Fruit fly (Drosophila melanogaster) whole organism, embryonic: ENCODE measurements around the gene rno.

Experiments used
- CG1024 ChIP-seq: fragments of 200-800 bp; sonication (Bioruptor generic); IDR thresholded peaks from 2 replicates; pipeline ENCODE4 v1.3.6; 2022; ENCODE audit warnings: missing biosample characterization, missing genetic modification characterization
- CG11398 ChIP-seq: fragments of 200-800 bp; sonication (Bioruptor generic); optimal IDR thresholded peaks from 2 replicates; lab custom pipeline; 2016; ENCODE audit warnings: missing biosample characterization, missing genetic modification characterization
- CG11560 ChIP-seq: fragments of 200-800 bp; sonication (Bioruptor generic); IDR thresholded peaks from 3 replicates; pipeline ENCODE4 v1.3.6; 2022; ENCODE audit warnings: missing biosample characterization, missing genetic modification characterization
- CG11695 ChIP-seq: fragments of 200-800 bp; sonication (Bioruptor generic); IDR thresholded peaks from 3 replicates; pipeline ENCODE4 v1.3.6; 2022; ENCODE audit warnings: missing biosample characterization, missing genetic modification characterization
- CG12769 ChIP-seq: fragments of 200-800 bp; sonication (Bioruptor generic); optimal IDR thresholded peaks from 2 replicates; lab custom pipeline; 2019; ENCODE audit warnings: missing biosample characterization, mild to moderate bottlenecking, missing genetic modification characterization, moderate library complexity
- CG12942 ChIP-seq: fragments of 200-800 bp; sonication (Bioruptor generic); optimal IDR thresholded peaks from 3 replicates; lab custom pipeline; 2016; ENCODE audit warnings: missing biosample characterization, missing genetic modification characterization
- CG13894 ChIP-seq: fragments of 200-800 bp; sonication (Bioruptor generic); optimal IDR thresholded peaks from 3 replicates; lab custom pipeline; 2018; ENCODE audit warnings: missing biosample characterization, mild to moderate bottlenecking, missing genetic modification characterization, moderate library complexity
- CG1529 ChIP-seq: fragments of 200-800 bp; sonication (Bioruptor generic); optimal IDR thresholded peaks from 3 replicates; lab custom pipeline; 2018; ENCODE audit warnings: missing biosample characterization, missing genetic modification characterization
- CG15601 ChIP-seq: fragments of 200-800 bp; sonication (Bioruptor generic); optimal IDR thresholded peaks from 3 replicates; lab custom pipeline; 2019; ENCODE audit warnings: missing biosample characterization, mild to moderate bottlenecking, missing genetic modification characterization, moderate library complexity
- CG1603 ChIP-seq: fragments of 200-800 bp; sonication (Bioruptor generic); optimal IDR thresholded peaks from 2 replicates; lab custom pipeline; 2019; ENCODE audit warnings: missing biosample characterization, mild to moderate bottlenecking, missing genetic modification characterization, moderate library complexity
- CG17568 ChIP-seq: fragments of 200-800 bp; sonication (Bioruptor generic); optimal IDR thresholded peaks from 2 replicates; lab custom pipeline; 2018; ENCODE audit warnings: missing biosample characterization, mild to moderate bottlenecking, missing genetic modification characterization, moderate library complexity
- CG17912 ChIP-seq: fragments of 200-800 bp; sonication (Bioruptor generic); optimal IDR thresholded peaks from 2 replicates; lab custom pipeline; 2018; ENCODE audit warnings: missing biosample characterization, mild to moderate bottlenecking, missing genetic modification characterization
- CG1832 ChIP-seq: fragments of 200-800 bp; sonication (Bioruptor generic); optimal IDR thresholded peaks from 2 replicates; lab custom pipeline; 2017; ENCODE audit warnings: missing biosample characterization, mild to moderate bottlenecking, missing genetic modification characterization, inconsistent platforms
- CG5245 ChIP-seq: fragments of 200-800 bp; sonication (Bioruptor generic); optimal IDR thresholded peaks from 3 replicates; lab custom pipeline; 2016; ENCODE audit warnings: missing biosample characterization, missing genetic modification characterization
- CG6654 ChIP-seq: fragments of 200-800 bp; sonication (Bioruptor generic); optimal IDR thresholded peaks from 2 replicates; lab custom pipeline; 2017; ENCODE audit warnings: missing biosample characterization, mild to moderate bottlenecking, missing genetic modification characterization
- CG6765 ChIP-seq: fragments of 200-800 bp; sonication (Bioruptor generic); optimal IDR thresholded peaks from 3 replicates; lab custom pipeline; 2017; ENCODE audit warnings: missing biosample characterization, mild to moderate bottlenecking, missing genetic modification characterization
- CG8359 ChIP-seq: fragments of 200-800 bp; sonication (Bioruptor generic); optimal IDR thresholded peaks from 2 replicates; lab custom pipeline; 2017; ENCODE audit warnings: missing biosample characterization, mild to moderate bottlenecking, missing genetic modification characterization, borderline replicate concordance
- CG8944 ChIP-seq: fragments of 200-800 bp; sonication (Bioruptor generic); optimal IDR thresholded peaks from 3 replicates; lab custom pipeline; 2016; ENCODE audit warnings: missing biosample characterization, missing genetic modification characterization
- CG9609 ChIP-seq: fragments of 200-800 bp; sonication (Bioruptor generic); optimal IDR thresholded peaks from 3 replicates; lab custom pipeline; 2016; ENCODE audit warnings: missing biosample characterization, missing genetic modification characterization
- CoRest ChIP-seq: fragments of 200-800 bp; sonication (Bioruptor generic); optimal IDR thresholded peaks from 3 replicates; lab custom pipeline; 2018; ENCODE audit warnings: missing biosample characterization, mild to moderate bottlenecking, missing genetic modification characterization, moderate library complexity
- D19B ChIP-seq: fragments of 200-800 bp; sonication (Bioruptor generic); optimal IDR thresholded peaks from 2 replicates; lab custom pipeline; 2017; ENCODE audit warnings: missing biosample characterization, mild to moderate bottlenecking, missing genetic modification characterization
- Drgx ChIP-seq: fragments of 200-800 bp; sonication (Bioruptor generic); IDR thresholded peaks from 2 replicates; pipeline ENCODE4 v1.3.6; 2022; ENCODE audit warnings: missing biosample characterization, missing genetic modification characterization
- Gug ChIP-seq: fragments of 200-800 bp; sonication (Bioruptor generic); IDR thresholded peaks from 4 replicates; pipeline ENCODE4 v1.3.6; 2022; ENCODE audit warnings: missing biosample characterization, missing genetic modification characterization
- H15 ChIP-seq: fragments of 200-800 bp; sonication (Bioruptor generic); IDR thresholded peaks from 3 replicates; pipeline ENCODE4 v1.3.6; 2022; ENCODE audit warnings: missing biosample characterization, missing genetic modification characterization
- HLH54F ChIP-seq: fragments of 200-800 bp; sonication (Bioruptor generic); optimal IDR thresholded peaks from 3 replicates; lab custom pipeline; 2016; ENCODE audit warnings: missing biosample characterization, missing genetic modification characterization
- Hand ChIP-seq: fragments of 200-800 bp; sonication (Bioruptor generic); optimal IDR thresholded peaks from 2 replicates; lab custom pipeline; 2017; ENCODE audit warnings: mild to moderate bottlenecking, missing biosample characterization, missing genetic modification reagents, missing genetic modification characterization
- Mad ChIP-seq: fragments of 200-800 bp; sonication (Bioruptor generic); optimal IDR thresholded peaks from 2 replicates; lab custom pipeline; 2016; ENCODE audit warnings: missing biosample characterization, missing genetic modification characterization
- Stat92E ChIP-seq, 3 experiments: fragments of >200 bp in 2 of 3; fragments of 200-800 bp in 1 of 3; sonication (Bioruptor generic) in 1 of 3; optimal IDR thresholded peaks; 2 replicates each; lab custom pipeline; 2017 to 2019; ENCODE audit warnings: missing biosample characterization in 3 of 3, missing genetic modification characterization in 3 of 3, mild to moderate bottlenecking in 1 of 3, moderate library complexity in 1 of 3
- Vsx1 ChIP-seq: fragments of 200-800 bp; sonication (Bioruptor generic); optimal IDR thresholded peaks from 2 replicates; lab custom pipeline; 2017; ENCODE audit warnings: missing biosample characterization, mild to moderate bottlenecking, missing genetic modification characterization, missing genetic modification reagents
- ab ChIP-seq: fragments of 200-800 bp; sonication (Bioruptor generic); optimal IDR thresholded peaks from 2 replicates; lab custom pipeline; 2016; ENCODE audit warnings: missing biosample characterization, missing genetic modification characterization
- al ChIP-seq: fragments of 200-800 bp; sonication (Bioruptor generic); IDR thresholded peaks from 2 replicates; pipeline ENCODE4 v1.3.6; 2022; ENCODE audit warnings: missing biosample characterization, missing genetic modification characterization
- az2 ChIP-seq: fragments of 200-800 bp; sonication (Bioruptor generic); optimal IDR thresholded peaks from 3 replicates; lab custom pipeline; 2016; ENCODE audit warnings: missing biosample characterization, missing genetic modification characterization
- bab2 ChIP-seq: fragments of 200-800 bp; sonication (Bioruptor generic); optimal IDR thresholded peaks from 2 replicates; lab custom pipeline; 2016; ENCODE audit warnings: missing biosample characterization, missing genetic modification characterization
- chm ChIP-seq: fragments of 200-800 bp; sonication (Bioruptor generic); IDR thresholded peaks from 2 replicates; pipeline ENCODE4 v1.3.6; 2022; ENCODE audit warnings: missing biosample characterization, missing genetic modification characterization
- fd96Cb ChIP-seq: fragments of 200-800 bp; sonication (Bioruptor generic); optimal IDR thresholded peaks from 2 replicates; lab custom pipeline; 2018; ENCODE audit warnings: missing biosample characterization, mild to moderate bottlenecking, missing genetic modification characterization, moderate library complexity
- kay ChIP-seq: fragments of 200-800 bp; sonication (Bioruptor generic); optimal IDR thresholded peaks from 2 replicates; lab custom pipeline; 2016; ENCODE audit warnings: missing biosample characterization, missing genetic modification characterization
- lab ChIP-seq: fragments of 200-800 bp; sonication (Bioruptor generic); optimal IDR thresholded peaks from 3 replicates; lab custom pipeline; 2017; ENCODE audit warnings: missing biosample characterization, missing genetic modification characterization, mild to moderate bottlenecking, moderate library complexity, missing genetic modification reagents
- lilli ChIP-seq: fragments of 200-800 bp; sonication (Bioruptor generic); optimal IDR thresholded peaks from 3 replicates; lab custom pipeline; 2016; ENCODE audit warnings: missing biosample characterization, missing genetic modification characterization
- lmd ChIP-seq: fragments of 200-800 bp; sonication (Bioruptor generic); IDR thresholded peaks from 2 replicates; pipeline ENCODE4 v1.3.6; 2022; ENCODE audit warnings: missing biosample characterization, missing genetic modification characterization
- mld ChIP-seq: fragments of 200-800 bp; sonication (Bioruptor generic); IDR thresholded peaks from 3 replicates; pipeline ENCODE4 v1.3.6; 2022; ENCODE audit warnings: missing biosample characterization, missing genetic modification characterization; ENCODE audit not compliant: partially characterized antibody
- nau ChIP-seq: fragments of 200-800 bp; sonication (Bioruptor generic); optimal IDR thresholded peaks from 3 replicates; lab custom pipeline; 2017; ENCODE audit warnings: missing biosample characterization, mild to moderate bottlenecking, missing genetic modification characterization, missing genetic modification reagents
- nmo ChIP-seq: fragments of 200-800 bp; sonication (Bioruptor generic); optimal IDR thresholded peaks from 2 replicates; lab custom pipeline; 2018; ENCODE audit warnings: missing biosample characterization, mild to moderate bottlenecking, missing genetic modification characterization, moderate library complexity
- ranshi ChIP-seq: fragments of 200-800 bp; sonication (Bioruptor generic); IDR thresholded peaks from 2 replicates; pipeline ENCODE4 v1.3.6; 2022; ENCODE audit warnings: missing biosample characterization, missing genetic modification characterization
- sd ChIP-seq: fragments of 200-800 bp; sonication (Bioruptor generic); optimal IDR thresholded peaks from 3 replicates; lab custom pipeline; 2018; ENCODE audit warnings: missing biosample characterization, mild to moderate bottlenecking, missing genetic modification characterization, moderate library complexity
- stc ChIP-seq: fragments of 200-800 bp; sonication (Bioruptor generic); IDR thresholded peaks from 2 replicates; pipeline ENCODE4 v1.3.6; 2022; ENCODE audit warnings: missing biosample characterization, missing genetic modification characterization
- tgo ChIP-seq: fragments of 200-800 bp; sonication (Bioruptor generic); IDR thresholded peaks from 3 replicates; pipeline ENCODE4 v1.3.6; 2022; ENCODE audit warnings: missing biosample characterization, missing genetic modification characterization
- tna ChIP-seq: fragments of 200-800 bp; sonication (Bioruptor generic); IDR thresholded peaks from 2 replicates; pipeline ENCODE4 v1.3.6; 2022; ENCODE audit warnings: missing biosample characterization, missing genetic modification characterization; ENCODE audit not compliant: partially characterized antibody
- tx ChIP-seq: fragments of 200-800 bp; sonication (Bioruptor generic); optimal IDR thresholded peaks from 2 replicates; lab custom pipeline; 2016; ENCODE audit warnings: missing biosample characterization, missing genetic modification characterization
- vnd ChIP-seq: fragments of 200-800 bp; sonication (Bioruptor generic); IDR thresholded peaks from 3 replicates; pipeline ENCODE4 v1.3.6; 2022; ENCODE audit warnings: missing biosample characterization, missing genetic modification characterization; ENCODE audit not compliant: partially characterized antibody
- vvl ChIP-seq: fragments of 200-800 bp; sonication (Bioruptor generic); IDR thresholded peaks from 2 replicates; pipeline ENCODE4 v1.3.6; 2022; ENCODE audit warnings: missing biosample characterization, missing genetic modification characterization
- yki ChIP-seq: fragments of >200 bp; optimal IDR thresholded peaks from 3 replicates; lab custom pipeline; 2018

rno gene

DNA sequence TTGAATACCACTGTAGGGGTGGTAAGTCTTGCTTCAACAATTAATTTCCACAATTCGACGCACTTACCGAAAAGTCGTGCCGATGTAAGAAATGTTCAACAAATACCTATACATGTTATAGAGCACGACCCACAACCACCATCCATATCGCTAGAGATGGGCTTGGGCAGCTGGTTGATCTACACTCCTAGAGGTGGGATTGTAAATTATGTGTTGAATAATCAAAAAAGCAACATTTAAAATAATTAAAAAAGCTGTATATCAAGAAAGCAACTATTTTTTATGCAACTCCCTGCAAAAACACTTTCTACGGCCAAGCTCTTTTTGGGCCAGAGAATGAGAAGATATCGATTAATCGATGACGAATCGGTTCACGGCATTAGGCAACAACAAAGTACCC is 15.3 kb downstream of the rno start, which contains the start of the genes CG34140, Mkp and Mtch (continued):
- peak; percentile 96 for TF ChIP-seq lilli (GFP tag; lab: Kevin White, UChicago)
- TF ChIP-seq CG17568 (GFP tag; lab: Kevin White, UChicago), result no peak
- peak; percentile 85 for TF ChIP-seq vvl (GFP tag; lab: Robert Waterston, UW)
- peak; percentile 48; the same call in 1 of the 2 replicates for TF ChIP-seq CG1024
- peak; percentile 83 for TF ChIP-seq CG9609 (GFP tag; lab: Kevin White, UChicago)
- TF ChIP-seq tna (GFP tag; lab: Robert Waterston, UW), result peak; percentile 90
- TF ChIP-seq Mad, result peak; percentile 84
- TF ChIP-seq CG1832 (GFP tag; lab: Kevin White, UChicago), result no peak
- peak; percentile 73 for TF ChIP-seq al (GFP tag; lab: Robert Waterston, UW)
- TF ChIP-seq CG1603, result no peak
- 0 out of 3 replicates have a peak, but pooled peaks have one; percentile 43 for TF ChIP-seq CG11560 (tag; lab: Robert Waterston, UW)
- no peak for TF ChIP-seq CG13894 (tag; lab: Kevin White, UChicago)
- TF ChIP-seq Gug (GFP tag; lab: Robert Waterston, UW), result peak; percentile 83
- TF ChIP-seq CG11398 (GFP tag; lab: Kevin White, UChicago), result peak; percentile 71
- TF ChIP-seq mld (GFP tag; lab: Robert Waterston, UW), result peak; percentile 60; the same call in 1 of the 3 replicates
- TF ChIP-seq tgo (GFP tag; lab: Robert Waterston, UW), result peak; percentile 70
- TF ChIP-seq az2 (GFP tag; lab: Kevin White, UChicago), result peak; percentile 88
- peak in 1 of 3 experiments; percentile 76 for TF ChIP-seq Stat92E (GFP tag; optimal IDR thresholded peaks at IDR 0.05; lab: Kevin White, UChicago)
- TF ChIP-seq chm (GFP tag; lab: Robert Waterston, UW), result peak; percentile 64
- TF ChIP-seq H15 (GFP tag; lab: Robert Waterston, UW), result peak; percentile 81
- TF ChIP-seq CG6765 (GFP tag; lab: Kevin White, UChicago), result peak; percentile 56
- TF ChIP-seq D19B, result no peak
- peak; percentile 83 for TF ChIP-seq tx (GFP tag; lab: Kevin White, UChicago)
- TF ChIP-seq nmo (GFP tag; lab: Kevin White, UChicago), result peak; percentile 94
- TF ChIP-seq nau (GFP tag; lab: Kevin White, UChicago), result no peak
- TF ChIP-seq lmd (GFP tag; lab: Robert Waterston, UW), result peak; percentile 71
- peak; percentile 80; the same call in 1 of the 2 replicates for TF ChIP-seq ranshi (GFP tag; lab: Robert Waterston, UW)
- no peak for TF ChIP-seq yki (lab: Kevin White, UChicago)
- peak; percentile 58 for TF ChIP-seq Hand (GFP tag; lab: Kevin White, UChicago)
- peak; percentile 90 for TF ChIP-seq kay (GFP tag; lab: Kevin White, UChicago)
- peak; percentile 89 for TF ChIP-seq CG8944
- peak; percentile 94 for TF ChIP-seq HLH54F (GFP tag; lab: Kevin White, UChicago)
- TF ChIP-seq ab (GFP tag; lab: Kevin White, UChicago), result peak; percentile 69
- TF ChIP-seq fd96Cb (tag; lab: Kevin White, UChicago), result peak; percentile 69
- TF ChIP-seq CG1529, result no peak
- no peak for TF ChIP-seq CG12769 (tag; lab: Kevin White, UChicago)
- TF ChIP-seq CG6654 (GFP tag; lab: Kevin White, UChicago), result no peak
- TF ChIP-seq lab (GFP tag; lab: Kevin White, UChicago), result no peak
- TF ChIP-seq Drgx (GFP tag; lab: Robert Waterston, UW), result peak; percentile 36; the same call in 1 of the 2 replicates
- no peak for TF ChIP-seq sd (tag; lab: Kevin White, UChicago)
- TF ChIP-seq CG5245, result peak; percentile 69
- peak; percentile 80 for TF ChIP-seq CG11695 (GFP tag; lab: Robert Waterston, UW)
- peak; percentile 79 for TF ChIP-seq CG15601 (tag; lab: Kevin White, UChicago)
- no peak for TF ChIP-seq CoRest
- no peak for TF ChIP-seq Vsx1 (GFP tag; lab: Kevin White, UChicago)
- TF ChIP-seq CG8359 (GFP tag; lab: Kevin White, UChicago), result no peak
- peak; percentile 74; the same call in 1 of the 2 replicates for TF ChIP-seq stc (GFP tag; lab: Robert Waterston, UW)
- TF ChIP-seq vnd (GFP tag; lab: Robert Waterston, UW), result peak; percentile 94
- peak; percentile 86 for TF ChIP-seq CG12942 (GFP tag; lab: Kevin White, UChicago)
- peak; percentile 47 for TF ChIP-seq CG17912 (GFP tag; lab: Kevin White, UChicago)
- TF ChIP-seq bab2 (GFP tag; lab: Kevin White, UChicago), result peak; percentile 92
